Fruit fly (Drosophila melanogaster): ENCODE measurements around the gene vrs.

- TF ChIP-seq cnc (optimal IDR thresholded peaks at IDR 0.05) (no peak), Clk (GFP tag; optimal IDR thresholded peaks at IDR 0.05) (no peak), kay (GFP tag; ENCODE audit: borderline replicate concordance) (no peak), Crg-1 (GFP tag; optimal IDR thresholded peaks at IDR 0.05) (no peak)
Measured at dm6 chr3R:12439039-12439400, 8.4 kb upstream of the vrs start, which contains the start of the genes CG17207 and CG46427.
